Fruit fly (Drosophila melanogaster): ENCODE data around the gene COX7A.

COX7A gene

DNA sequence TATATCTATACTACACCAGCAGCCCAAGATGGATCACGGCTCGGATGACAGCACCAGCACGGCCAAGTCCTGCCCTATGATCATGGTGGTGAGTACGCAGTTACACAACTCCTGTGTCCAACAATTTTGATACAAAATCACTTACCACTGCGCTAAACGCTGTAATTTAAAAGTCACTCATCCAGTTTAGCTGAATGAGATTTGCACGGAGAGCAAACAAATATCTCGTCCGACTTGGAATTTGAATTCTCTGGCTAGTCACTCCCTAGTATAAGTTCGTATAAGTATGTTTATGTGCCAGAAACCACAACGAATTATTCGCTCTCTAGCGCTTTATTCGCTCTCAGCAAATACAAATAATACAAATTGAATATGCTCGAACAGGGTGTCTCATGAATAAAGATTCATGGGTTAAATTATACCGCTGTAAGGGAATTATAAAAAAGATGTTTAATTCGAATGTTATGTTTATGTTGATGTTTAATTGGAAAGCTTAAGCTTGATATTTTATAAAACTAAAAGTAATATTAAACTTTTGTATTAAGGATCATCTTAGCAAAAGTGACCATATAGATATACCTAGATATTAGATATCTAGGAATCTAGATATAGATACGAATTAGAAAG, 23.0 kb downstream of the COX7A start (continued):
- TF ChIP-seq E2f2 (GFP tag; IDR thresholded peaks at IDR 0.05) (no peak), CG10979 (tag; optimal IDR thresholded peaks at IDR 0.05) (no peak), ranshi (GFP tag; IDR thresholded peaks at IDR 0.05) (no peak), zfh1 (GFP tag; IDR thresholded peaks at IDR 0.05) (no peak), ase (GFP tag; IDR thresholded peaks at IDR 0.05) (no peak), Oli (tag; optimal IDR thresholded peaks at IDR 0.05) (no peak), Dip3 (GFP tag; optimal IDR thresholded peaks at IDR 0.05) (no peak), kah (GFP tag; optimal IDR thresholded peaks at IDR 0.05) (no peak), Hand (GFP tag; optimal IDR thresholded peaks at IDR 0.05) (peak; percentile 1), D19A (tag; optimal IDR thresholded peaks at IDR 0.05) (no peak), CG43689 (GFP tag; IDR thresholded peaks at IDR 0.05) (no peak), gsb-n (tag; optimal IDR thresholded peaks at IDR 0.05) (no peak), ab (GFP tag; optimal IDR thresholded peaks at IDR 0.05) (no peak), CG12391 (tag; optimal IDR thresholded peaks at IDR 0.05) (peak; percentile 23), stwl (tag; optimal IDR thresholded peaks at IDR 0.05) (no peak), fd102C (GFP tag; optimal IDR thresholded peaks at IDR 0.05) (no peak), CG2678 (tag; optimal IDR thresholded peaks at IDR 0.05) (no peak), CrebB (tag; optimal IDR thresholded peaks at IDR 0.05) (no peak), CG11504 (tag; optimal IDR thresholded peaks at IDR 0.05) (no peak), gsb (GFP tag; IDR thresholded peaks at IDR 0.05) (no peak), Mrtf (GFP tag; IDR thresholded peaks at IDR 0.05) (no peak), lov (optimal IDR thresholded peaks at IDR 0.05) (no peak), lov (GFP tag; IDR thresholded peaks at IDR 0.05) (no peak), CG17612 (GFP tag; IDR thresholded peaks at IDR 0.05) (no peak), eyg (GFP tag; optimal IDR thresholded peaks at IDR 0.05) (no peak), CG2199 (GFP tag; IDR thresholded peaks at IDR 0.05) (no peak), az2 (GFP tag; optimal IDR thresholded peaks at IDR 0.05) (no peak), CG5953 (GFP tag; IDR thresholded peaks at IDR 0.05) (no peak), crol (GFP tag; IDR thresholded peaks at IDR 0.05) (no peak), CG6689 (GFP tag; IDR thresholded peaks at IDR 0.05) (no peak), CG15601 (tag; optimal IDR thresholded peaks at IDR 0.05) (no peak), CG12942 (GFP tag; optimal IDR thresholded peaks at IDR 0.05) (no peak), CG12299 (tag; optimal IDR thresholded peaks at IDR 0.05) (no peak), Chrac-16 (GFP tag; optimal IDR thresholded peaks at IDR 0.05) (no peak), CG34224 (GFP tag; IDR thresholded peaks at IDR 0.05; ENCODE audit: partially characterized antibody) (no peak), ro (GFP tag; IDR thresholded peaks at IDR 0.05) (no peak), E2f1 (GFP tag; IDR thresholded peaks at IDR 0.05) (no peak), BEAF-32 (GFP tag; optimal IDR thresholded peaks at IDR 0.05) (no peak), HLHmδ (GFP tag; optimal IDR thresholded peaks at IDR 0.05) (no peak), pho (GFP tag; optimal IDR thresholded peaks at IDR 0.05) (no peak), NC2α (GFP tag; optimal IDR thresholded peaks at IDR 0.05) (no peak), Ravus (GFP tag; IDR thresholded peaks at IDR 0.05) (no peak), fru (optimal IDR thresholded peaks at IDR 0.05) (no peak), prd (optimal IDR thresholded peaks at IDR 0.05) (no peak), prd (GFP tag; IDR thresholded peaks at IDR 0.05) (no peak), CG31441 (GFP tag; IDR thresholded peaks at IDR 0.05) (no peak), CG7786 (GFP tag; optimal IDR thresholded peaks at IDR 0.05) (no peak), CG30020 (tag; optimal IDR thresholded peaks at IDR 0.05) (no peak), rib (GFP tag; IDR thresholded peaks at IDR 0.05) (no peak), otp (GFP tag; IDR thresholded peaks at IDR 0.05) (no peak), CG32532 (GFP tag; IDR thresholded peaks at IDR 0.05) (peak; percentile 48; the same call in 1 of the 2 replicates), CG1233 (GFP tag; optimal IDR thresholded peaks at IDR 0.05) (no peak), CG12071 (GFP tag; optimal IDR thresholded peaks at IDR 0.05) (peak; percentile 9)
